Worm (Caenorhabditis elegans): ENCODE results near the gene srb-1.

DNA sequence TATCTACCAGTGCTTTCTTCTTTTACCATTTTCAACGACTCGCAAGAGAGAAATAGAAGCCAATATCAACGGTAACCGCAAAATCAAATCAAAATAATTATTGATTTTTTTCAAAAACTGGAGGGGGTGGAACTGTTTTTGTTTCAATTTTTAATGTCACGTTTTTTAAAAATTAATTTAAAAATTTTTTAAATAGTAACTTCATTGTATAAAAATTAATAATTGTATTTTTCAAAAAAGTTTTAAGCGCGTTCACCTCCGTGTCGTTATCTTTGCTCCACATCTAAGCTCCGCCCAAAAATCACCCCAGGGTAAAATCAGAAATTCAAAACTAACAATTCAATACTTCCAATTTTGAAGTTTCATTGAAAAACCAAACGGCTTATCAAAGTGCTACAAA lies 9.7 kb downstream of the srb-1 start, which contains the start of gene C27D6.11:
- no peak for TF ChIP-seq snpc-4 (tag; optimal IDR thresholded peaks at IDR 0.05)
- TF ChIP-seq ztf-4 (tag; optimal IDR thresholded peaks at IDR 0.05): no peak
- TF ChIP-seq nhr-77 (tag; optimal IDR thresholded peaks at IDR 0.05): no peak
- TF ChIP-seq ztf-11 (tag; optimal IDR thresholded peaks at IDR 0.05): no peak
- TF ChIP-seq zag-1 (tag; optimal IDR thresholded peaks at IDR 0.05): no peak
- no peak for TF ChIP-seq fos-1 (tag; optimal IDR thresholded peaks at IDR 0.05)
- TF ChIP-seq ceh-82 (tag; optimal IDR thresholded peaks at IDR 0.05): no peak
- no peak for TF ChIP-seq nhr-12 (tag; optimal IDR thresholded peaks at IDR 0.05)
- TF ChIP-seq unc-62 (GFP tag; optimal IDR thresholded peaks at IDR 0.05): no peak
- no peak for TF ChIP-seq unc-55 (GFP tag; optimal IDR thresholded peaks at IDR 0.05)
- TF ChIP-seq blmp-1 (tag; optimal IDR thresholded peaks at IDR 0.05; ENCODE audit: insufficient read depth): no peak
- TF ChIP-seq mab-5 (tag; optimal IDR thresholded peaks at IDR 0.05): no peak
- TF ChIP-seq nhr-10 (tag; optimal IDR thresholded peaks at IDR 0.05): no peak
